Fruit fly (Drosophila melanogaster) whole organism, embryonic: ENCODE measurements around the gene Pde6.

ENCODE experiments used
- CG11696 ChIP-seq: fragments of 200-800 bp; sonication (Bioruptor generic); IDR thresholded peaks from 2 replicates; pipeline ENCODE4 v1.3.6; 2022; ENCODE audit warnings: missing biosample characterization, missing genetic modification characterization
- CG12155 ChIP-seq: fragments of 200-800 bp; sonication (Bioruptor generic); optimal IDR thresholded peaks from 3 replicates; lab custom pipeline; 2016; ENCODE audit warnings: missing biosample characterization, missing genetic modification characterization
- CG13424 ChIP-seq: fragments of 200-800 bp; sonication (Bioruptor generic); optimal IDR thresholded peaks from 2 replicates; lab custom pipeline; 2019; ENCODE audit warnings: missing biosample characterization, mild to moderate bottlenecking, missing genetic modification characterization, moderate library complexity
- CG14667 ChIP-seq: fragments of 200-800 bp; sonication (Bioruptor generic); IDR thresholded peaks from 2 replicates; pipeline ENCODE4 v1.3.6; 2022; ENCODE audit warnings: missing biosample characterization, missing genetic modification characterization
- CG1647 ChIP-seq: fragments of 200-800 bp; sonication (Bioruptor generic); optimal IDR thresholded peaks from 3 replicates; lab custom pipeline; 2016; ENCODE audit warnings: missing biosample characterization, missing genetic modification characterization
- CG16813 ChIP-seq: fragments of 200-800 bp; sonication (Bioruptor generic); IDR thresholded peaks from 3 replicates; pipeline ENCODE4 v1.3.6; 2022; ENCODE audit warnings: missing biosample characterization, missing genetic modification characterization; ENCODE audit not compliant: partially characterized antibody
- CG18764 ChIP-seq: fragments of 200-800 bp; sonication (Bioruptor generic); optimal IDR thresholded peaks from 3 replicates; lab custom pipeline; 2016; ENCODE audit warnings: missing biosample characterization, missing genetic modification characterization
- CG2120 ChIP-seq: fragments of 200-800 bp; sonication (Bioruptor generic); optimal IDR thresholded peaks from 3 replicates; lab custom pipeline; 2016; ENCODE audit warnings: missing biosample characterization, missing genetic modification characterization
- CG31441 ChIP-seq: fragments of 200-800 bp; sonication (Bioruptor generic); IDR thresholded peaks from 2 replicates; pipeline ENCODE4 v1.3.6; 2022; ENCODE audit warnings: missing biosample characterization, missing genetic modification characterization
- CG32767 ChIP-seq: fragments of 200-800 bp; sonication (Bioruptor generic); IDR thresholded peaks from 2 replicates; pipeline ENCODE4 v1.3.6; 2022; ENCODE audit warnings: missing biosample characterization, missing genetic modification characterization
- CG42726 ChIP-seq: fragments of 200-800 bp; sonication (Bioruptor generic); IDR thresholded peaks from 2 replicates; pipeline ENCODE4 v1.3.6; 2022; ENCODE audit warnings: missing biosample characterization, missing genetic modification characterization; ENCODE audit not compliant: partially characterized antibody
- CG5180 ChIP-seq: fragments of 200-800 bp; sonication (Bioruptor generic); optimal IDR thresholded peaks from 3 replicates; lab custom pipeline; 2017; ENCODE audit warnings: missing biosample characterization, missing genetic modification characterization, mild to moderate bottlenecking, moderate library complexity, missing genetic modification reagents
- CG6765 ChIP-seq: fragments of 200-800 bp; sonication (Bioruptor generic); optimal IDR thresholded peaks from 3 replicates; lab custom pipeline; 2017; ENCODE audit warnings: missing biosample characterization, mild to moderate bottlenecking, missing genetic modification characterization
- CG7745 ChIP-seq: fragments of 200-800 bp; sonication (Bioruptor generic); optimal IDR thresholded peaks from 2 replicates; lab custom pipeline; 2018; ENCODE audit warnings: missing biosample characterization, mild to moderate bottlenecking, missing genetic modification characterization, moderate library complexity
- CG8924 ChIP-seq: fragments of 200-800 bp; optimal IDR thresholded peaks from 3 replicates; lab custom pipeline; 2019; ENCODE audit warnings: missing biosample characterization, mild to moderate bottlenecking, missing genetic modification characterization, moderate library complexity
- CG9727 ChIP-seq: fragments of 200-800 bp; sonication (Bioruptor generic); optimal IDR thresholded peaks from 3 replicates; lab custom pipeline; 2017; ENCODE audit warnings: missing biosample characterization, mild to moderate bottlenecking, missing genetic modification characterization
- CG9932 ChIP-seq: fragments of 200-800 bp; sonication (Bioruptor generic); IDR thresholded peaks from 2 replicates; pipeline ENCODE4 v1.3.6; 2022; ENCODE audit warnings: missing biosample characterization, missing genetic modification characterization
- Dfd ChIP-seq, 2 experiments: fragments of >200 bp; optimal IDR thresholded peaks; 2 replicates each; lab custom pipeline; 2017; ENCODE audit warnings: missing biosample characterization in 2 of 2, missing genetic modification characterization in 2 of 2
- Fer2 ChIP-seq: fragments of 200-800 bp; sonication (Bioruptor generic); optimal IDR thresholded peaks from 2 replicates; lab custom pipeline; 2018; ENCODE audit warnings: missing biosample characterization, mild to moderate bottlenecking, missing genetic modification characterization, moderate library complexity
- Fer3 ChIP-seq: fragments of 200-800 bp; sonication (Bioruptor generic); optimal IDR thresholded peaks from 2 replicates; lab custom pipeline; 2018; ENCODE audit warnings: missing biosample characterization, mild to moderate bottlenecking, missing genetic modification characterization, moderate library complexity
- HmgZ ChIP-seq: fragments of 200-800 bp; sonication (Bioruptor generic); optimal IDR thresholded peaks from 2 replicates; lab custom pipeline; 2018; ENCODE audit warnings: missing biosample characterization, mild to moderate bottlenecking, missing genetic modification characterization
- MESR4 ChIP-seq: fragments of 200-800 bp; sonication (Bioruptor generic); optimal IDR thresholded peaks from 2 replicates; lab custom pipeline; 2018; ENCODE audit warnings: missing biosample characterization, mild to moderate bottlenecking, missing genetic modification characterization, moderate library complexity
- MTF-1 ChIP-seq: fragments of 200-800 bp; sonication (Bioruptor generic); optimal IDR thresholded peaks from 2 replicates; lab custom pipeline; 2018; ENCODE audit warnings: missing biosample characterization, mild to moderate bottlenecking, missing genetic modification characterization, borderline replicate concordance
- Max ChIP-seq: fragments of 200-800 bp; sonication (Bioruptor generic); optimal IDR thresholded peaks from 2 replicates; lab custom pipeline; 2016; ENCODE audit warnings: missing biosample characterization, mild to moderate bottlenecking, missing genetic modification characterization
- NC2α ChIP-seq: fragments of 200-800 bp; sonication (Bioruptor generic); optimal IDR thresholded peaks from 2 replicates; lab custom pipeline; 2016; ENCODE audit warnings: missing biosample characterization, missing genetic modification characterization
- Nf-YA ChIP-seq: fragments of 200-800 bp; sonication (Bioruptor generic); IDR thresholded peaks from 2 replicates; pipeline ENCODE4 v1.3.6; 2022; ENCODE audit warnings: missing biosample characterization, missing genetic modification characterization
- Opbp ChIP-seq: fragments of 200-800 bp; sonication (Bioruptor generic); IDR thresholded peaks from 3 replicates; pipeline ENCODE4 v1.3.6; 2022; ENCODE audit warnings: missing biosample characterization, missing genetic modification characterization; ENCODE audit not compliant: partially characterized antibody
- Scr ChIP-seq: fragments of 200-800 bp; sonication (Bioruptor generic); IDR thresholded peaks from 2 replicates; pipeline ENCODE4 v1.3.6; 2022; ENCODE audit warnings: missing biosample characterization, missing genetic modification characterization; ENCODE audit not compliant: partially characterized antibody
- Sox102F ChIP-seq: fragments of 200-800 bp; sonication (Bioruptor generic); optimal IDR thresholded peaks from 2 replicates; lab custom pipeline; 2018; ENCODE audit warnings: missing biosample characterization, mild to moderate bottlenecking, missing genetic modification characterization, moderate library complexity
- ab ChIP-seq: fragments of 200-800 bp; sonication (Bioruptor generic); optimal IDR thresholded peaks from 2 replicates; lab custom pipeline; 2016; ENCODE audit warnings: missing biosample characterization, missing genetic modification characterization
- ase ChIP-seq: fragments of 200-800 bp; sonication (Bioruptor generic); IDR thresholded peaks from 3 replicates; pipeline ENCODE4 v1.3.6; 2022; ENCODE audit warnings: missing biosample characterization, missing genetic modification characterization
- bowl ChIP-seq: fragments of 200-800 bp; sonication (Bioruptor generic); IDR thresholded peaks from 2 replicates; pipeline ENCODE4 v1.3.6; 2022; ENCODE audit warnings: missing biosample characterization, missing genetic modification characterization
- chif ChIP-seq, 2 experiments: fragments of 200-800 bp; sonication (Bioruptor generic); optimal IDR thresholded peaks; 3 replicates each; lab custom pipeline; 2016; ENCODE audit warnings: missing biosample characterization in 2 of 2, missing genetic modification characterization in 2 of 2
- da ChIP-seq: fragments of 200-800 bp; sonication (Bioruptor generic); optimal IDR thresholded peaks from 2 replicates; lab custom pipeline; 2016; ENCODE audit warnings: missing biosample characterization, missing genetic modification characterization
- dan ChIP-seq: fragments of 200-800 bp; sonication (Bioruptor generic); IDR thresholded peaks from 2 replicates; pipeline ENCODE4 v1.3.6; 2022; ENCODE audit warnings: missing biosample characterization, missing genetic modification characterization
- eve ChIP-seq, 2 experiments: fragments of >200 bp; optimal IDR thresholded peaks; 2 replicates each; lab custom pipeline; 2017; ENCODE audit warnings: missing biosample characterization in 2 of 2, missing genetic modification characterization in 2 of 2
- grau ChIP-seq: fragments of 200-800 bp; optimal IDR thresholded peaks from 3 replicates; lab custom pipeline; 2019; ENCODE audit warnings: missing biosample characterization, mild to moderate bottlenecking, missing genetic modification characterization, moderate library complexity
- grn ChIP-seq: fragments of 200-800 bp; sonication (Bioruptor generic); optimal IDR thresholded peaks from 3 replicates; lab custom pipeline; 2017; ENCODE audit warnings: missing biosample characterization, missing genetic modification characterization
- gsb-n ChIP-seq: fragments of 200-800 bp; sonication (Bioruptor generic); optimal IDR thresholded peaks from 3 replicates; lab custom pipeline; 2018; ENCODE audit warnings: missing biosample characterization, mild to moderate bottlenecking, missing genetic modification characterization
- h ChIP-seq: fragments of >200 bp; optimal IDR thresholded peaks from 2 replicates; lab custom pipeline; 2017
- luna ChIP-seq: fragments of 200-800 bp; sonication (Bioruptor generic); optimal IDR thresholded peaks from 2 replicates; lab custom pipeline; 2016; ENCODE audit warnings: missing biosample characterization, missing genetic modification characterization
- mld ChIP-seq: fragments of 200-800 bp; sonication (Bioruptor generic); IDR thresholded peaks from 3 replicates; pipeline ENCODE4 v1.3.6; 2022; ENCODE audit warnings: missing biosample characterization, missing genetic modification characterization; ENCODE audit not compliant: partially characterized antibody
- odd ChIP-seq: fragments of 200-800 bp; sonication (Bioruptor generic); optimal IDR thresholded peaks from 2 replicates; lab custom pipeline; 2017; ENCODE audit warnings: missing biosample characterization, mild to moderate bottlenecking, missing genetic modification characterization
- phol ChIP-seq: fragments of 200-800 bp; sonication (Bioruptor generic); optimal IDR thresholded peaks from 3 replicates; lab custom pipeline; 2018; ENCODE audit warnings: missing biosample characterization, mild to moderate bottlenecking, missing genetic modification characterization, moderate library complexity
- pnt ChIP-seq: fragments of 200-800 bp; sonication (Bioruptor generic); optimal IDR thresholded peaks from 3 replicates; lab custom pipeline; 2016; ENCODE audit warnings: missing biosample characterization, missing genetic modification characterization
- pum ChIP-seq: fragments of 200-800 bp; sonication (Bioruptor generic); optimal IDR thresholded peaks from 2 replicates; lab custom pipeline; 2016; ENCODE audit warnings: missing biosample characterization, missing genetic modification characterization
- stwl ChIP-seq: fragments of 200-800 bp; sonication (Bioruptor generic); optimal IDR thresholded peaks from 3 replicates; lab custom pipeline; 2018; ENCODE audit warnings: missing biosample characterization, mild to moderate bottlenecking, missing genetic modification characterization, moderate library complexity
- sug ChIP-seq: fragments of 200-800 bp; optimal IDR thresholded peaks from 2 replicates; lab custom pipeline; 2019; ENCODE audit warnings: missing biosample characterization, mild to moderate bottlenecking, missing genetic modification characterization, moderate library complexity
- tin ChIP-seq: fragments of 200-800 bp; sonication (Bioruptor generic); optimal IDR thresholded peaks from 3 replicates; lab custom pipeline; 2016; ENCODE audit warnings: missing biosample characterization, missing genetic modification characterization
- twi ChIP-seq: fragments of 200-800 bp; optimal IDR thresholded peaks from 2 replicates; lab custom pipeline; 2019; ENCODE audit warnings: missing biosample characterization, mild to moderate bottlenecking, missing genetic modification characterization, moderate library complexity
- usp ChIP-seq: fragments of >200 bp; optimal IDR thresholded peaks from 2 replicates; lab custom pipeline; 2017; ENCODE audit warnings: missing biosample characterization, missing genetic modification characterization

Gene Pde6

DNA sequence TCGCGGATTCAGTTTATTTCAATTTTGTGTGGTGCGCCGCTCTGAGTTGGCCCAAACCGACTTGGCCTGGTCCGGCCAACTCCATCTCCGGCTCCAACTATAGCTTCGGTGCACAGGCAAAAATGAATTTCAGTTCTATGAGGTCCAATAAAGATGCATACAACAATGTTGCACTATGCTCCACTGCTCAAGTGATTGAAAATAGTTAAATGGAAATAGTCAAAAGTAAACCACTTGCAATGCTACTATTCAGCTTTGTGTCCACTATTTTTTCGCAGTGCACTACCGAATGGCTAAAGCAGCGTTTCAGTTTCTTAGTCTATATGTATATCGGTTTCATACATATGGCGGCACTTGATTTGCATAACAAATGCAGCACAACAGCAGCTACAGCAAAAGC, 81.8 kb downstream of the Pde6 start (continued):
- TF ChIP-seq Fer3 (tag; lab: Kevin White, UChicago) = peak; percentile 71
- no peak for TF ChIP-seq NC2α (GFP tag; lab: Kevin White, UChicago)
- no peak for TF ChIP-seq grn (GFP tag; lab: Kevin White, UChicago)
- peak; percentile 50; the same call in 1 of the 2 replicates for TF ChIP-seq CG11696 (GFP tag; lab: Robert Waterston, UW)
- TF ChIP-seq chif (GFP tag; optimal IDR thresholded peaks at IDR 0.05; lab: Kevin White, UChicago) = peak; percentile 59 to 70
- peak; percentile 79 for TF ChIP-seq Sox102F (GFP tag; lab: Kevin White, UChicago)
- no peak for TF ChIP-seq eve (GFP tag; optimal IDR thresholded peaks at IDR 0.05; lab: Kevin White, UChicago)
- TF ChIP-seq MESR4 (GFP tag; lab: Kevin White, UChicago) = no peak
- no peak for TF ChIP-seq luna (GFP tag; lab: Kevin White, UChicago)
- peak; percentile 68; the same call in 1 of the 2 replicates for TF ChIP-seq bowl (GFP tag; lab: Robert Waterston, UW)
- no peak for TF ChIP-seq CG7745 (tag; lab: Kevin White, UChicago)
- TF ChIP-seq CG32767 (GFP tag; lab: Robert Waterston, UW) = peak; percentile 64; the same call in 1 of the 2 replicates
- peak; percentile 20 for TF ChIP-seq odd
- TF ChIP-seq mld = no peak
- TF ChIP-seq ase (GFP tag; lab: Robert Waterston, UW) = peak; percentile 48; the same call in 1 of the 3 replicates
- TF ChIP-seq CG12155 (GFP tag; lab: Kevin White, UChicago) = no peak
- TF ChIP-seq CG13424 (tag; lab: Kevin White, UChicago) = peak; percentile 64
- no peak for TF ChIP-seq CG42726 (GFP tag; lab: Robert Waterston, UW)
- TF ChIP-seq pnt (GFP tag; lab: Kevin White, UChicago) = peak; percentile 75
- TF ChIP-seq pum (GFP tag; lab: Kevin White, UChicago) = peak; percentile 47
- TF ChIP-seq CG8924 (tag; lab: Kevin White, UChicago) = peak; percentile 66
- TF ChIP-seq stwl (tag; lab: Kevin White, UChicago) = no peak
- peak; percentile 66 for TF ChIP-seq grau (tag; lab: Kevin White, UChicago)
- no peak for TF ChIP-seq Max (GFP tag; lab: Kevin White, UChicago)
- peak; percentile 70 for TF ChIP-seq CG14667
- TF ChIP-seq CG16813 (GFP tag; lab: Robert Waterston, UW) = no peak
- TF ChIP-seq CG5180 = peak; percentile 43
- TF ChIP-seq CG9932 = 0 out of 2 replicates have a peak, but pooled peaks have one; percentile 24
- no peak for TF ChIP-seq ab (GFP tag; lab: Kevin White, UChicago)
- TF ChIP-seq gsb-n (tag; lab: Kevin White, UChicago) = no peak
- TF ChIP-seq da = no peak
- TF ChIP-seq usp (GFP tag; lab: Kevin White, UChicago) = no peak
- TF ChIP-seq dan (GFP tag; lab: Robert Waterston, UW) = no peak
- TF ChIP-seq Fer2 (tag; lab: Kevin White, UChicago) = no peak
- TF ChIP-seq sug = no peak
- TF ChIP-seq CG1647 (GFP tag; lab: Kevin White, UChicago) = peak; percentile 46
- TF ChIP-seq CG31441 = peak; percentile 70
- TF ChIP-seq phol = peak; percentile 63
- no peak for TF ChIP-seq Scr (GFP tag; lab: Robert Waterston, UW)
- TF ChIP-seq Nf-YA = peak; percentile 65; the same call in 1 of the 2 replicates
- no peak for TF ChIP-seq Dfd (GFP tag; optimal IDR thresholded peaks at IDR 0.05; lab: Kevin White, UChicago)
- TF ChIP-seq CG2120 (GFP tag; lab: Kevin White, UChicago) = peak; percentile 41
- no peak for TF ChIP-seq h (lab: Kevin White, UChicago)
- TF ChIP-seq Opbp (GFP tag; lab: Robert Waterston, UW) = no peak
- peak; percentile 47 for TF ChIP-seq MTF-1 (GFP tag; lab: Kevin White, UChicago)
- TF ChIP-seq CG18764 = peak; percentile 32
- peak; percentile 65 for TF ChIP-seq tin (GFP tag; lab: Kevin White, UChicago)
- TF ChIP-seq HmgZ (tag; lab: Kevin White, UChicago) = no peak
- TF ChIP-seq CG9727 = no peak
- TF ChIP-seq twi (tag; lab: Kevin White, UChicago) = no peak
- TF ChIP-seq CG6765 = no peak
